Fruit fly (Drosophila melanogaster) whole organism, embryonic: ENCODE measurements around the gene gig.

Source experiments
- Atf-2 ChIP-seq: fragments of 200-800 bp; sonication (Bioruptor generic); optimal IDR thresholded peaks from 2 replicates; lab custom pipeline; 2016; ENCODE audit warnings: missing biosample characterization, missing genetic modification characterization
- Bteb2 ChIP-seq: fragments of 200-800 bp; sonication (Bioruptor generic); optimal IDR thresholded peaks from 2 replicates; lab custom pipeline; 2016; ENCODE audit warnings: missing biosample characterization, missing genetic modification characterization
- CG11247 ChIP-seq: fragments of 200-800 bp; sonication (Bioruptor generic); IDR thresholded peaks from 2 replicates; pipeline ENCODE4 v1.3.6; 2022; ENCODE audit warnings: missing biosample characterization, missing genetic modification characterization
- CG11560 ChIP-seq: fragments of 200-800 bp; sonication (Bioruptor generic); IDR thresholded peaks from 3 replicates; pipeline ENCODE4 v1.3.6; 2022; ENCODE audit warnings: missing biosample characterization, missing genetic modification characterization
- CG12659 ChIP-seq: fragments of 200-800 bp; sonication (Bioruptor generic); optimal IDR thresholded peaks from 3 replicates; lab custom pipeline; 2017; ENCODE audit warnings: mild to moderate bottlenecking, missing biosample characterization, missing genetic modification reagents, missing genetic modification characterization
- CG15479 ChIP-seq: fragments of 200-800 bp; sonication (Bioruptor generic); optimal IDR thresholded peaks from 3 replicates; lab custom pipeline; 2019; ENCODE audit warnings: missing biosample characterization, mild to moderate bottlenecking, missing genetic modification characterization, moderate library complexity
- CG1602 ChIP-seq: fragments of 200-800 bp; sonication (Bioruptor generic); optimal IDR thresholded peaks from 3 replicates; lab custom pipeline; 2016; ENCODE audit warnings: missing biosample characterization, missing genetic modification characterization
- CG17802 ChIP-seq: fragments of 200-800 bp; sonication (Bioruptor generic); optimal IDR thresholded peaks from 2 replicates; lab custom pipeline; 2018; ENCODE audit warnings: missing biosample characterization, mild to moderate bottlenecking, missing genetic modification characterization, moderate library complexity
- CG18619 ChIP-seq: fragments of 200-800 bp; sonication (Bioruptor generic); optimal IDR thresholded peaks from 3 replicates; lab custom pipeline; 2017; ENCODE audit warnings: missing biosample characterization, mild to moderate bottlenecking, missing genetic modification characterization
- CG2712 ChIP-seq: fragments of 200-800 bp; optimal IDR thresholded peaks from 3 replicates; lab custom pipeline; 2019; ENCODE audit warnings: missing biosample characterization, mild to moderate bottlenecking, missing genetic modification characterization, moderate library complexity
- CG3065 ChIP-seq: fragments of 200-800 bp; sonication (Bioruptor generic); optimal IDR thresholded peaks from 2 replicates; lab custom pipeline; 2016; ENCODE audit warnings: missing biosample characterization, missing genetic modification characterization
- CG3838 ChIP-seq: fragments of 200-800 bp; sonication (Bioruptor generic); optimal IDR thresholded peaks from 3 replicates; lab custom pipeline; 2016; ENCODE audit warnings: missing biosample characterization, missing genetic modification characterization
- CG3847 ChIP-seq: fragments of 200-800 bp; sonication (Bioruptor generic); IDR thresholded peaks from 2 replicates; pipeline ENCODE4 v1.3.6; 2022; ENCODE audit warnings: missing biosample characterization, missing genetic modification characterization
- CG3995 ChIP-seq: fragments of 200-800 bp; sonication (Bioruptor generic); optimal IDR thresholded peaks from 3 replicates; lab custom pipeline; 2016; ENCODE audit warnings: missing biosample characterization, missing genetic modification characterization
- CG6175 ChIP-seq: fragments of 200-800 bp; sonication (Bioruptor generic); IDR thresholded peaks from 3 replicates; pipeline ENCODE4 v1.3.6; 2022; ENCODE audit warnings: missing biosample characterization, missing genetic modification characterization
- CG6689 ChIP-seq: fragments of 200-800 bp; sonication (Bioruptor generic); IDR thresholded peaks from 2 replicates; pipeline ENCODE4 v1.3.6; 2022; ENCODE audit warnings: missing biosample characterization, missing genetic modification characterization
- CG7786 ChIP-seq: fragments of 200-800 bp; sonication (Bioruptor generic); optimal IDR thresholded peaks from 2 replicates; lab custom pipeline; 2016; ENCODE audit warnings: missing biosample characterization, missing genetic modification characterization
- CG8089 ChIP-seq: fragments of 200-800 bp; sonication (Bioruptor generic); optimal IDR thresholded peaks from 3 replicates; lab custom pipeline; 2016; ENCODE audit warnings: missing biosample characterization, missing genetic modification characterization
- CG9437 ChIP-seq: fragments of 200-800 bp; sonication (Bioruptor generic); optimal IDR thresholded peaks from 2 replicates; lab custom pipeline; 2018; ENCODE audit warnings: missing biosample characterization, mild to moderate bottlenecking, missing genetic modification characterization
- D19A ChIP-seq: fragments of 200-800 bp; optimal IDR thresholded peaks from 3 replicates; lab custom pipeline; 2019; ENCODE audit warnings: missing biosample characterization, mild to moderate bottlenecking, missing genetic modification characterization, moderate library complexity
- Dbx ChIP-seq: fragments of 200-800 bp; sonication (Bioruptor generic); IDR thresholded peaks from 3 replicates; pipeline ENCODE4 v1.3.6; 2022; ENCODE audit warnings: missing biosample characterization, missing genetic modification characterization
- Dip2 ChIP-seq: fragments of 200-800 bp; sonication (Bioruptor generic); IDR thresholded peaks from 2 replicates; pipeline ENCODE4 v1.3.6; 2022; ENCODE audit warnings: missing biosample characterization, missing genetic modification characterization
- Doc2 ChIP-seq: fragments of 200-800 bp; sonication (Bioruptor generic); IDR thresholded peaks from 2 replicates; pipeline ENCODE4 v1.3.6; 2022; ENCODE audit warnings: missing biosample characterization, missing genetic modification characterization
- E2f1 ChIP-seq: fragments of 200-800 bp; sonication (Bioruptor generic); IDR thresholded peaks from 2 replicates; pipeline ENCODE4 v1.3.6; 2022; ENCODE audit warnings: missing biosample characterization, missing genetic modification characterization
- HLH4C ChIP-seq: fragments of 200-800 bp; sonication (Bioruptor generic); IDR thresholded peaks from 3 replicates; pipeline ENCODE4 v1.3.6; 2022; ENCODE audit warnings: missing biosample characterization, missing genetic modification characterization; ENCODE audit not compliant: partially characterized antibody
- Hmr ChIP-seq: fragments of 200-800 bp; sonication (Bioruptor generic); optimal IDR thresholded peaks from 3 replicates; lab custom pipeline; 2017; ENCODE audit warnings: mild to moderate bottlenecking, missing biosample characterization, missing genetic modification reagents, missing genetic modification characterization
- Hmx ChIP-seq: fragments of 200-800 bp; sonication (Bioruptor generic); optimal IDR thresholded peaks from 2 replicates; lab custom pipeline; 2016; ENCODE audit warnings: missing biosample characterization, missing genetic modification characterization
- Mrtf ChIP-seq: fragments of 200-800 bp; sonication (Bioruptor generic); IDR thresholded peaks from 3 replicates; pipeline ENCODE4 v1.3.6; 2022; ENCODE audit warnings: missing biosample characterization, missing genetic modification characterization
- Myb ChIP-seq: fragments of 200-800 bp; sonication (Bioruptor generic); optimal IDR thresholded peaks from 2 replicates; lab custom pipeline; 2016; ENCODE audit warnings: missing biosample characterization, missing genetic modification characterization
- Nf-YB ChIP-seq: fragments of 200-800 bp; sonication (Bioruptor generic); optimal IDR thresholded peaks from 3 replicates; lab custom pipeline; 2019; ENCODE audit warnings: missing biosample characterization, mild to moderate bottlenecking, missing genetic modification characterization, moderate library complexity
- PHDP ChIP-seq: fragments of 200-800 bp; sonication (Bioruptor generic); optimal IDR thresholded peaks from 3 replicates; lab custom pipeline; 2018; ENCODE audit warnings: missing biosample characterization, mild to moderate bottlenecking, missing genetic modification characterization, moderate library complexity
- Side ChIP-seq: fragments of 200-800 bp; sonication (Bioruptor generic); optimal IDR thresholded peaks from 2 replicates; lab custom pipeline; 2016; ENCODE audit warnings: missing biosample characterization, missing genetic modification characterization
- Spps ChIP-seq: fragments of 200-800 bp; sonication (Bioruptor generic); optimal IDR thresholded peaks from 2 replicates; lab custom pipeline; 2018; ENCODE audit warnings: missing biosample characterization, mild to moderate bottlenecking, missing genetic modification characterization
- Xbp1 ChIP-seq: fragments of 200-800 bp; sonication (Bioruptor generic); optimal IDR thresholded peaks from 3 replicates; lab custom pipeline; 2016; ENCODE audit warnings: missing biosample characterization, mild to moderate bottlenecking, missing genetic modification characterization
- Xrp1 ChIP-seq: fragments of 200-800 bp; sonication (Bioruptor generic); IDR thresholded peaks from 2 replicates; pipeline ENCODE4 v1.3.6; 2022; ENCODE audit warnings: missing biosample characterization, missing genetic modification characterization
- ap ChIP-seq: fragments of 200-800 bp; sonication (Bioruptor generic); IDR thresholded peaks from 2 replicates; pipeline ENCODE4 v1.3.6; 2022; ENCODE audit warnings: missing biosample characterization, missing genetic modification characterization
- ara ChIP-seq: fragments of 200-800 bp; sonication (Bioruptor generic); IDR thresholded peaks from 2 replicates; pipeline ENCODE4 v1.3.6; 2022; ENCODE audit warnings: missing biosample characterization, missing genetic modification characterization
- corto ChIP-seq: fragments of 200-800 bp; sonication (Bioruptor generic); optimal IDR thresholded peaks from 2 replicates; lab custom pipeline; 2016; ENCODE audit warnings: missing biosample characterization, mild to moderate bottlenecking, missing genetic modification characterization, moderate library complexity
- crp ChIP-seq, 2 experiments: fragments of 200-800 bp; sonication (Bioruptor generic); optimal IDR thresholded peaks; 2 replicates in 1 of 2; 3 replicates in 1 of 2; lab custom pipeline; 2017; ENCODE audit warnings: missing biosample characterization in 2 of 2, missing genetic modification characterization in 2 of 2, mild to moderate bottlenecking in 1 of 2, moderate library complexity in 1 of 2
- grau ChIP-seq: fragments of 200-800 bp; optimal IDR thresholded peaks from 3 replicates; lab custom pipeline; 2019; ENCODE audit warnings: missing biosample characterization, mild to moderate bottlenecking, missing genetic modification characterization, moderate library complexity
- inv ChIP-seq: fragments of 200-800 bp; sonication (Bioruptor generic); IDR thresholded peaks from 2 replicates; pipeline ENCODE4 v1.3.6; 2022; ENCODE audit warnings: missing biosample characterization, missing genetic modification characterization; ENCODE audit not compliant: partially characterized antibody
- lola ChIP-seq, 3 experiments: fragments of >200 bp in 2 of 3; fragments of 200-800 bp in 1 of 3; sonication (Bioruptor generic) in 1 of 3; optimal IDR thresholded peaks; 2 replicates each; lab custom pipeline; 2017 to 2019; ENCODE audit warnings: missing biosample characterization in 3 of 3, missing genetic modification characterization in 3 of 3, mild to moderate bottlenecking in 1 of 3, moderate library complexity in 1 of 3
- sc ChIP-seq, 3 experiments: fragments of >200 bp in 2 of 3; fragments of 200-800 bp in 1 of 3; sonication (Bioruptor generic) in 1 of 3; optimal IDR thresholded peaks; 2 replicates in 2 of 3; 3 replicates in 1 of 3; lab custom pipeline; 2017; ENCODE audit warnings: mild to moderate bottlenecking in 1 of 3, missing biosample characterization in 1 of 3, missing genetic modification characterization in 1 of 3, missing genetic modification reagents in 1 of 3
- sisA ChIP-seq: fragments of 200-800 bp; sonication (Bioruptor generic); IDR thresholded peaks from 2 replicates; pipeline ENCODE4 v1.3.6; 2022; ENCODE audit warnings: missing biosample characterization, missing genetic modification characterization
- sob ChIP-seq: fragments of 200-800 bp; sonication (Bioruptor generic); IDR thresholded peaks from 2 replicates; pipeline ENCODE4 v1.3.6; 2022; ENCODE audit warnings: missing biosample characterization, missing genetic modification characterization
- ssp ChIP-seq: fragments of 200-800 bp; sonication (Bioruptor generic); IDR thresholded peaks from 2 replicates; pipeline ENCODE4 v1.3.6; 2022; ENCODE audit warnings: missing biosample characterization, missing genetic modification characterization
- tin ChIP-seq: fragments of 200-800 bp; sonication (Bioruptor generic); optimal IDR thresholded peaks from 3 replicates; lab custom pipeline; 2016; ENCODE audit warnings: missing biosample characterization, missing genetic modification characterization
- vfl ChIP-seq: fragments of 200-800 bp; sonication (Bioruptor generic); optimal IDR thresholded peaks from 2 replicates; lab custom pipeline; 2016; ENCODE audit warnings: missing biosample characterization, missing genetic modification characterization

The gig gene

dm6 chr3L:20183345-20184088 lies 54.5 kb downstream of the gig start (continued):
- TF ChIP-seq CG18619 (peak; percentile 42), CG2712 (peak; percentile 72), CG3065 (GFP tag; lab: Kevin White, UChicago) (no peak), inv (no peak), CG9437 (GFP tag; lab: Kevin White, UChicago) (peak; percentile 33), CG6689 (GFP tag; lab: Robert Waterston, UW) (peak; percentile 43), Doc2 (GFP tag; lab: Robert Waterston, UW) (no peak), Mrtf (GFP tag; lab: Robert Waterston, UW) (0 out of 3 replicates have a peak, but pooled peaks have one; percentile 9), Atf-2 (GFP tag; lab: Kevin White, UChicago) (peak; percentile 32), CG11247 (no peak), D19A (tag; lab: Kevin White, UChicago) (peak; percentile 11), sisA (GFP tag; lab: Robert Waterston, UW) (peak; percentile 25; the same call in 1 of the 2 replicates), CG17802 (peak; percentile 36), CG11560 (0 out of 3 replicates have a peak, but pooled peaks have one; percentile 44), Side (no peak), CG1602 (GFP tag; lab: Kevin White, UChicago) (peak; percentile 34), Xbp1 (peak; percentile 61), Dbx (GFP tag; lab: Robert Waterston, UW) (0 out of 3 replicates have a peak, but pooled peaks have one; percentile 36), CG3995 (no peak), ssp (peak; percentile 10; the same call in 1 of the 2 replicates), CG3847 (GFP tag; lab: Robert Waterston, UW) (0 out of 2 replicates have a peak, but pooled peaks have one; percentile 8), Dip2 (GFP tag; lab: Robert Waterston, UW) (0 out of 2 replicates have a peak, but pooled peaks have one; percentile 12), ara (GFP tag; lab: Robert Waterston, UW) (no peak), ap (GFP tag; lab: Robert Waterston, UW) (no peak), CG12659 (peak; percentile 23), Myb (GFP tag; lab: Kevin White, UChicago) (no peak), Xrp1 (peak; percentile 45; the same call in 1 of the 2 replicates), grau (peak; percentile 57), CG7786 (GFP tag; lab: Kevin White, UChicago) (peak; percentile 30), Nf-YB (GFP tag; lab: Kevin White, UChicago) (no peak), HLH4C (GFP tag; lab: Robert Waterston, UW) (no peak), vfl (GFP tag; lab: Kevin White, UChicago) (no peak), Spps (no peak), PHDP (peak; percentile 52), CG3838 (no peak), Bteb2 (no peak), CG8089 (peak; percentile 13), CG6175 (GFP tag; lab: Robert Waterston, UW) (no peak), corto (GFP tag; lab: Kevin White, UChicago) (no peak), E2f1 (GFP tag; lab: Robert Waterston, UW) (peak; percentile 44; the same call in 1 of the 2 replicates), crp (GFP tag; optimal IDR thresholded peaks at IDR 0.05; lab: Kevin White, UChicago) (no peak), Hmx (GFP tag; lab: Kevin White, UChicago) (peak; percentile 3), Hmr (GFP tag; lab: Kevin White, UChicago) (peak; percentile 39), sob (peak; percentile 43; the same call in 1 of the 2 replicates), sc (optimal IDR thresholded peaks at IDR 0.05; lab: Kevin White, UChicago) (no peak), sc (GFP tag; optimal IDR thresholded peaks at IDR 0.05; lab: Kevin White, UChicago) (peak; percentile 40), CG15479 (GFP tag; lab: Kevin White, UChicago) (no peak), lola (GFP tag; optimal IDR thresholded peaks at IDR 0.05; lab: Kevin White, UChicago) (peak in 2 of 3 experiments; percentile 23 to 49), tin (GFP tag; lab: Kevin White, UChicago) (peak; percentile 29)
